Fruit fly (Drosophila melanogaster) S2 (cell line): ENCODE results near the gene Ipk2.

ENCODE experiments used
- CG8478 ChIP-seq: fragments of >200 bp; optimal IDR thresholded peaks from 2 replicates; lab custom pipeline; 2018
- CTCF ChIP-seq, 2 experiments: fragments of >200 bp; optimal IDR thresholded peaks; 2 replicates each; lab custom pipeline; 2018

DNA sequence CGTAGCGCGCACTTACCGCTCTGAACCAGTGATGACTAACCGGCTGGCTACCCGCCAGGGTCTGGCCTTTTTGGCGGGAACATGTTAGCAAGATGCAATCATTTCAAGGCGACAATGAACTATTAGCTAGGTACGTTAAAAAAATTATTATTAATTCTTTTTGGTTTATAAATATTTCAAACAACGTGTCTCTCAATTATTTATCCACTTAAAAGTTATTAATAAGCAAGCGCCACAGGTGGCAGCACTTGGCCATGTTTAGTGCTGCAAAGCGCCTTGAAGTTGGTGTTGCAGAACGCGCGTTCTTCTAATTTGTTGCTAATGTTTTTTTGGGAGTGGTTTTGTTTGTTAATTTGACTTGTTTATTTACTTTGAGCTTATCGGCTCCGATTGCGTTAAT lies at the start of gene Ipk2, which contains the start of gene cold:
- TF ChIP-seq CG8478 (no peak), CTCF (optimal IDR thresholded peaks at IDR 0.05; lab: Kevin White, UChicago) (peak in 1 of 2 experiments; percentile 32)
